Worm (Caenorhabditis elegans): ENCODE measurements around the gene zmp-1.

The zmp-1 gene

DNA sequence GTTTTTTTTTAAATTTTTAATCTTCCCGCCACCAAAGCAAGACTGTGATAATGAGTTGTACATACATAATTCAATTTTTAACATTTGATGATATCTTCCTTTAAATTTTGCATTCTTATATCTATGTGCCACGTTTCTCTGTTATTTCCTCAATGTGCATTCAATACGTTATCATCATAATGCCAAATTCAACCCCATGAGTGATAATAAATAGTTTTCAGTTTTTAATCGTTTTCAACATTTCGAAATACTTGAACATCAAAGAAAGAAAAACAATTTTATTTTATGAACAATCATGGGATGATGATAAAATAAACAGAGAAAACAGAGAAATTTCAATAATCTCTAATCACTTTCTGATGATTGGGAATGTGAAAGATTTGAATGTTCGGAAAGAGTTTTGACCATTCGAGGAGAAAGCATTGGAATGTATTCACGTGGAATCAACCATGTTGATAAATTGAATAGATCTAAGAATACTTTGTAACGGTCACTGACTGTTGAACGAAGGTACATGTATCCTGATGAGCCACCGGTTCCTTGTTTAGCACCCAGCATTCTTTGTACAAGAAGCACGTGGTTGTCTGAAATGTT is 15.3 kb downstream of the zmp-1 start:
- TF ChIP-seq hlh-17 (GFP tag; optimal IDR thresholded peaks at IDR 0.05; ENCODE audit: borderline replicate concordance) = no peak
- no peak for TF ChIP-seq isw-1 (GFP tag; IDR thresholded peaks at IDR 0.05)
- TF ChIP-seq ceh-8 (GFP tag; optimal IDR thresholded peaks at IDR 0.05) = no peak
- peak; percentile 59 for TF ChIP-seq nhr-71 (tag; optimal IDR thresholded peaks at IDR 0.05)
- peak; percentile 67 for TF ChIP-seq elt-2 (tag; optimal IDR thresholded peaks at IDR 0.05)
- peak; percentile 11 for TF ChIP-seq ztf-4 (tag; optimal IDR thresholded peaks at IDR 0.05)
- peak in 1 of 2 experiments; percentile 21 for TF ChIP-seq efl-1 (optimal IDR thresholded peaks at IDR 0.05)
- peak in 1 of 2 experiments; percentile 70 for TF ChIP-seq efl-1 (GFP tag; optimal IDR thresholded peaks at IDR 0.05 in 1 of 2)
- peak; percentile 16 for TF ChIP-seq lin-14 (GFP tag; optimal IDR thresholded peaks at IDR 0.05)
- no peak for TF ChIP-seq ets-5 (GFP tag; IDR thresholded peaks at IDR 0.05)
- peak; percentile 40 for TF ChIP-seq nhr-85 (tag)
- peak; percentile 9 for TF ChIP-seq pax-3 (tag; optimal IDR thresholded peaks at IDR 0.05)
- peak; percentile 34 for TF ChIP-seq pqm-1 (tag; optimal IDR thresholded peaks at IDR 0.05)
- TF ChIP-seq snu-23 (GFP tag; optimal IDR thresholded peaks at IDR 0.05) = peak; percentile 21
- no peak for TF ChIP-seq zip-4 (GFP tag; optimal IDR thresholded peaks at IDR 0.05)
- peak; percentile 43 for TF ChIP-seq ama-1 (optimal IDR thresholded peaks at IDR 0.05)
- TF ChIP-seq lsy-2 (tag; optimal IDR thresholded peaks at IDR 0.05) = peak in 1 of 2 experiments; percentile 34
- peak; percentile 75 for TF ChIP-seq nhr-90 (tag; optimal IDR thresholded peaks at IDR 0.05; ENCODE audit: poor library complexity)
- no peak for TF ChIP-seq unc-30 (tag; optimal IDR thresholded peaks at IDR 0.05)
- TF ChIP-seq C16A3.4 (tag; optimal IDR thresholded peaks at IDR 0.05) = peak; percentile 22
- no peak for TF ChIP-seq fkh-4 (tag; optimal IDR thresholded peaks at IDR 0.05; ENCODE audit: borderline replicate concordance)
- TF ChIP-seq ceh-90 (tag; optimal IDR thresholded peaks at IDR 0.05) = no peak
- TF ChIP-seq Y116A8C.19 (tag; optimal IDR thresholded peaks at IDR 0.05; ENCODE audit: borderline replicate concordance) = no peak
- peak; percentile 27 for TF ChIP-seq nhr-20 (tag; optimal IDR thresholded peaks at IDR 0.05)
- peak in 1 of 2 experiments; percentile 57 for TF ChIP-seq lin-35 (GFP tag; optimal IDR thresholded peaks at IDR 0.05)
- TF ChIP-seq nhr-47 (tag; optimal IDR thresholded peaks at IDR 0.05) = peak; percentile 12
- TF ChIP-seq mef-2 (tag; optimal IDR thresholded peaks at IDR 0.05) = no peak
- TF ChIP-seq lir-3 (tag; optimal IDR thresholded peaks at IDR 0.05; ENCODE audit: poor library complexity) = no peak

DNA sequence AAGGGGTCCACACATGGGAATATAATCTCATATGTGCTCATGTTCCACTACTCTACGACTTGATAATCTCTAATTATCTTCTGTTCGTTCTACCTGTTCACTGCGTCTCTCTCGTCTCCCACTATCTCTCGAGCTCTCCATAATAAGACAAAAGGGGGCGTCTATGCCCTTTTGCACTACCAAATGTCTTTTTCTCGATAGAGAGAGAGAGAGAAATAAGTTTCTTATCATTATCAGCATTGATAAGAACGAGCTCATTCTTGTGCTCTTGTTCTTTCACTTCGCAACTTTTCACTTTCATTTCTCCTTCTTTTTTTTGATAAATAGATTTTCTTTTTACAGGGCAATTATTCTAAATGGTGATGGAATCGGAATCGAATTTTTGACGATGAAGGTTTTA is 16.8 kb downstream of the zmp-1 start:
- TF ChIP-seq swsn-7 (tag; optimal IDR thresholded peaks at IDR 0.05) = no peak
- TF ChIP-seq hlh-4 (tag; optimal IDR thresholded peaks at IDR 0.05) = no peak
- TF ChIP-seq elt-2 (tag; optimal IDR thresholded peaks at IDR 0.05) = peak; percentile 34
- TF ChIP-seq ces-1 (GFP tag; optimal IDR thresholded peaks at IDR 0.05) = no peak
- TF ChIP-seq nhr-47 (tag; optimal IDR thresholded peaks at IDR 0.05) = no peak
- no peak for TF ChIP-seq efl-1 (optimal IDR thresholded peaks at IDR 0.05)
- peak in 1 of 2 experiments; percentile 55 for TF ChIP-seq efl-1 (GFP tag; optimal IDR thresholded peaks at IDR 0.05 in 1 of 2)
- no peak for TF ChIP-seq lin-15B (tag; optimal IDR thresholded peaks at IDR 0.05)
- TF ChIP-seq fkh-8 (tag; optimal IDR thresholded peaks at IDR 0.05) = no peak
- no peak for TF ChIP-seq dsc-1 (tag; optimal IDR thresholded peaks at IDR 0.05)
- TF ChIP-seq skn-1 (tag; optimal IDR thresholded peaks at IDR 0.05) = no peak
- peak in 1 of 2 experiments; percentile 31 for TF ChIP-seq lin-35 (GFP tag; optimal IDR thresholded peaks at IDR 0.05)
- no peak for TF ChIP-seq egl-27 (tag; optimal IDR thresholded peaks at IDR 0.05)
- no peak for TF ChIP-seq dpl-1 (GFP tag; optimal IDR thresholded peaks at IDR 0.05)
- TF ChIP-seq sox-4 (tag; optimal IDR thresholded peaks at IDR 0.05) = no peak
- TF ChIP-seq pax-3 (tag; optimal IDR thresholded peaks at IDR 0.05) = no peak
- TF ChIP-seq unc-130 (tag; optimal IDR thresholded peaks at IDR 0.05) = no peak
- no peak for TF ChIP-seq jun-1 (tag; optimal IDR thresholded peaks at IDR 0.05)
- no peak for TF ChIP-seq lin-14 (GFP tag; optimal IDR thresholded peaks at IDR 0.05)
- no peak for TF ChIP-seq egl-13 (tag; optimal IDR thresholded peaks at IDR 0.05)

Measured in whole organism, L1 larva.